Worm (Caenorhabditis elegans): Measurements from ENCODE around the gene C52E2.2.

Gene C52E2.2

ce11 chrII:1851716-1852115, 887 bp upstream of the C52E2.2 start:
- no peak for TF ChIP-seq sox-4 (tag; optimal IDR thresholded peaks at IDR 0.05)
- TF ChIP-seq nhr-84 (tag; optimal IDR thresholded peaks at IDR 0.05) = no peak
- TF ChIP-seq lir-3 (tag; optimal IDR thresholded peaks at IDR 0.05; ENCODE audit: poor library complexity) = no peak
- TF ChIP-seq unc-62 (GFP tag; optimal IDR thresholded peaks at IDR 0.05) = no peak
- TF ChIP-seq nhr-76 (tag; optimal IDR thresholded peaks at IDR 0.05) = no peak
- TF ChIP-seq mab-9 (GFP tag; IDR thresholded peaks at IDR 0.05) = no peak
- TF ChIP-seq vab-15 (tag; optimal IDR thresholded peaks at IDR 0.05) = no peak
- TF ChIP-seq nhr-237 (tag; optimal IDR thresholded peaks at IDR 0.05) = no peak
- TF ChIP-seq tbx-2 (tag; optimal IDR thresholded peaks at IDR 0.05) = no peak
- TF ChIP-seq ceh-63 (GFP tag; optimal IDR thresholded peaks at IDR 0.05) = no peak
- TF ChIP-seq hpl-2 (GFP tag; optimal IDR thresholded peaks at IDR 0.05) = no peak
- no peak for TF ChIP-seq hlh-4 (tag; optimal IDR thresholded peaks at IDR 0.05)
- no peak for TF ChIP-seq unc-86 (tag; optimal IDR thresholded peaks at IDR 0.05)
- TF ChIP-seq egl-13 (tag; optimal IDR thresholded peaks at IDR 0.05) = no peak
- peak; percentile 92 for TF ChIP-seq pqm-1 (tag; optimal IDR thresholded peaks at IDR 0.05)
- TF ChIP-seq ceh-82 (tag; optimal IDR thresholded peaks at IDR 0.05) = no peak
- TF ChIP-seq pax-3 (tag; optimal IDR thresholded peaks at IDR 0.05) = peak; percentile 30
- TF ChIP-seq nhr-90 (tag; optimal IDR thresholded peaks at IDR 0.05; ENCODE audit: poor library complexity) = peak; percentile 48
- peak in 1 of 2 experiments; percentile 40 for TF ChIP-seq lin-35 (GFP tag; optimal IDR thresholded peaks at IDR 0.05)
- no peak for TF ChIP-seq ceh-90 (tag; optimal IDR thresholded peaks at IDR 0.05)
- peak; percentile 100 for TF ChIP-seq elt-2 (tag; optimal IDR thresholded peaks at IDR 0.05)
- TF ChIP-seq ets-5 (GFP tag; IDR thresholded peaks at IDR 0.05) = no peak
- TF ChIP-seq nhr-20 (tag; optimal IDR thresholded peaks at IDR 0.05) = peak; percentile 58
- TF ChIP-seq tlp-1 (tag; optimal IDR thresholded peaks at IDR 0.05) = peak; percentile 84
- no peak for TF ChIP-seq nhr-77 (tag; optimal IDR thresholded peaks at IDR 0.05)
- TF ChIP-seq pag-3 (tag; optimal IDR thresholded peaks at IDR 0.05; ENCODE audit: borderline replicate concordance, insufficient read depth) = no peak
- no peak for TF ChIP-seq swsn-7 (tag; optimal IDR thresholded peaks at IDR 0.05)
- TF ChIP-seq ceh-88 (GFP tag; IDR thresholded peaks at IDR 0.05) = no peak
- no peak for TF ChIP-seq mef-2 (tag; optimal IDR thresholded peaks at IDR 0.05)
- TF ChIP-seq blmp-1 (tag; optimal IDR thresholded peaks at IDR 0.05) = peak; percentile 40
- no peak for TF ChIP-seq efl-3 (GFP tag; optimal IDR thresholded peaks at IDR 0.05)
- TF ChIP-seq C16A3.4 (tag; optimal IDR thresholded peaks at IDR 0.05) = no peak
- no peak for TF ChIP-seq unc-98 (GFP tag; IDR thresholded peaks at IDR 0.05)
- TF ChIP-seq fkh-4 (tag; optimal IDR thresholded peaks at IDR 0.05; ENCODE audit: borderline replicate concordance) = no peak
- TF ChIP-seq aly-2 (tag; optimal IDR thresholded peaks at IDR 0.05) = no peak
- no peak for TF ChIP-seq C04F5.9 (tag; optimal IDR thresholded peaks at IDR 0.05)
- peak in 1 of 2 experiments; percentile 34 for TF ChIP-seq lsy-2 (tag; optimal IDR thresholded peaks at IDR 0.05)
- no peak for TF ChIP-seq lin-39 (tag; optimal IDR thresholded peaks at IDR 0.05)
- TF ChIP-seq jun-1 (tag; optimal IDR thresholded peaks at IDR 0.05) = peak; percentile 92
- TF ChIP-seq efl-1 (optimal IDR thresholded peaks at IDR 0.05) = no peak
- peak in 1 of 2 experiments; percentile 35 for TF ChIP-seq efl-1 (GFP tag; optimal IDR thresholded peaks at IDR 0.05 in 1 of 2)
- TF ChIP-seq ama-1 (optimal IDR thresholded peaks at IDR 0.05) = no peak
- no peak for TF ChIP-seq sptf-1 (tag; optimal IDR thresholded peaks at IDR 0.05)
- TF ChIP-seq lin-13 (GFP tag; optimal IDR thresholded peaks at IDR 0.05) = no peak
- TF ChIP-seq hlh-17 (GFP tag; optimal IDR thresholded peaks at IDR 0.05; ENCODE audit: borderline replicate concordance) = no peak
- no peak for TF ChIP-seq irx-1 (tag; optimal IDR thresholded peaks at IDR 0.05)
- no peak for TF ChIP-seq snpc-4 (tag; optimal IDR thresholded peaks at IDR 0.05)
- peak in 1 of 2 experiments; percentile 7 for TF ChIP-seq mdl-1 (tag; optimal IDR thresholded peaks at IDR 0.05)
- TF ChIP-seq snu-23 (GFP tag; optimal IDR thresholded peaks at IDR 0.05) = no peak
- TF ChIP-seq nhr-28 (tag; optimal IDR thresholded peaks at IDR 0.05) = no peak
- no peak for TF ChIP-seq skn-1 (tag; optimal IDR thresholded peaks at IDR 0.05)
- no peak for TF ChIP-seq fkh-8 (tag; optimal IDR thresholded peaks at IDR 0.05)
- no peak for TF ChIP-seq mep-1 (tag; optimal IDR thresholded peaks at IDR 0.05)
- TF ChIP-seq xbp-1 (tag; optimal IDR thresholded peaks at IDR 0.05) = no peak
- TF ChIP-seq sup-37 (GFP tag; optimal IDR thresholded peaks at IDR 0.05) = no peak
